Worm (Caenorhabditis elegans): ENCODE measurements around the gene K12H4.3.

Gene K12H4.3

DNA sequence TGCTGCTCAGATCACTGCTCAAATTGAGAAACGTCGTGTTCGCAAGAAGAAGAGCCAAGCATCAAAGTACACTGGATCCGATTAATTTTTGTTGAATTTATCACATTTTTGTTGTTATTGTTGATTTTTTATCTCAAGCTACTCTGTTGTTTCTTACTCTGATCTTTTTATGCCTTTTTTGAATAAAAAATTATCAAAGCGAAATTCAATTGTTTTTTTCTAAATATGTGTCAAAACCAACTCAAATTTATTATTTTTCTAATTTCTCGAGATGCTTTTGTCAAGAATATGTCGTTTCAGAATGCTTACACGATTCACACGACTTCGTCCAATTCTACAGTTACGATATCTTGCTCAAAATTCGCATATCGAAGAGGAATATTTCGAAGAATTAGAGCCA lies 1.6 kb downstream of the K12H4.3 start, which contains the start of gene K12H4.2:
Gene K12H4.2, plus strand, starts transcription at position 301 of the 400 bp plus-strand sequence.
- TF ChIP-seq ama-1 (optimal IDR thresholded peaks at IDR 0.05) = no peak
- no peak for TF ChIP-seq ets-7 (tag; optimal IDR thresholded peaks at IDR 0.05)
- TF ChIP-seq F13C5.2 (tag; optimal IDR thresholded peaks at IDR 0.05) = no peak
- TF ChIP-seq B0310.2 (tag; optimal IDR thresholded peaks at IDR 0.05) = no peak
- no peak for TF ChIP-seq sea-1 (GFP tag; conservative IDR thresholded peaks at IDR 0.05)
- TF ChIP-seq hnd-1 (tag; optimal IDR thresholded peaks at IDR 0.05) = no peak
- no peak for TF ChIP-seq pes-1 (GFP tag; IDR thresholded peaks at IDR 0.05)
- TF ChIP-seq hmg-4 (GFP tag; optimal IDR thresholded peaks at IDR 0.05) = no peak

DNA sequence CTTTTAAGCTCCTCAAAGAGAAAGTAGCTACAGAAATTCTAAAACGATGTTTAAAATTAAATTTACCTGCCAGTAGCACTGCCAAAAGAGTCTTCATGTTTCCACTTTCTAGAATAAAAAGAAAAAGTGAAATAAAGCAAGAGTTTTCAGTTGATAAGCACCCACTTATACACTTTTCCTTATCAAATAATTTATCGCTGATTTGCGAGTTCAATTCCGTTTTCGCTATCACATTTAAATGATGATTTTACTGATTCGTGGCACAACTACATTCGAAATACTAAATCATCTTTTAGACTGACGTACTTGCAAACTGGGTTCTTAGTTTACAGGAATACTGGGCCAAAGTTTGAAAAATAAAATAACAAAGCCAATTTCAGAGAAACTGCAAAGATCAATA lies 5.1 kb downstream of the K12H4.3 start, which contains the start of gene K12H4.7:
Gene K12H4.7, minus strand, starts transcription at position 138 of the 400 bp plus-strand sequence.
- TF ChIP-seq hmbx-1 (tag; optimal IDR thresholded peaks at IDR 0.05) (no peak), aly-1 (tag; optimal IDR thresholded peaks at IDR 0.05) (no peak), tra-4 (tag; optimal IDR thresholded peaks at IDR 0.05) (no peak), ceh-36 (tag; optimal IDR thresholded peaks at IDR 0.05) (no peak), ceh-13 (GFP tag; optimal IDR thresholded peaks at IDR 0.05) (no peak)

DNA sequence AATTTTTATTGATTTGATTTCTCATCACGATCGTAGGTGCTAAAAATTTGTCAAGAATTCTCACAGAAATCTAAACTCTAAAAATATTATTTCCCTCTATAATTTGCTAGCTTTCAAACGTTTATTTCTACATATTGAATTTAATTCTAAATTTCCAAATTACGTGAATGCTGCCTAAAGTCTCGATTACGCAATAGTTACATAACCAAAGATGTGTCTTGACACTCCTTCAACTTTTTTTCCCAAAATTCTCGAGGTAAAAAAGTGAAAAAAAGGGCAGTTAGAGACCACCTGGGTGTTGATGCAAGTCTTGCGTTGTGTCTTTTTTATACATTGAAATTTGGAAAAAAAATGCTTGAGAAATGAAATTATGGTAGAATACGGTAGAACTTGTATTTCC lies 6.0 kb downstream of the K12H4.3 start:
- TF ChIP-seq scrt-1 (GFP tag; IDR thresholded peaks at IDR 0.05) (no peak), ceh-36 (tag; optimal IDR thresholded peaks at IDR 0.05) (no peak), hmbx-1 (tag; optimal IDR thresholded peaks at IDR 0.05) (no peak), tra-4 (tag; optimal IDR thresholded peaks at IDR 0.05) (no peak), ceh-13 (GFP tag; optimal IDR thresholded peaks at IDR 0.05) (no peak), aly-1 (tag; optimal IDR thresholded peaks at IDR 0.05) (no peak), hmg-4 (GFP tag; optimal IDR thresholded peaks at IDR 0.05) (no peak), flt-1 (GFP tag; IDR thresholded peaks at IDR 0.05) (no peak), sea-1 (GFP tag; conservative IDR thresholded peaks at IDR 0.05) (no peak), hnd-1 (tag; optimal IDR thresholded peaks at IDR 0.05) (no peak), ama-1 (optimal IDR thresholded peaks at IDR 0.05) (no peak), tbx-11 (GFP tag; IDR thresholded peaks at IDR 0.05) (no peak), B0310.2 (tag; optimal IDR thresholded peaks at IDR 0.05) (no peak), tbx-37 (GFP tag; conservative IDR thresholded peaks at IDR 0.05) (no peak), F13C5.2 (tag; optimal IDR thresholded peaks at IDR 0.05) (no peak), ets-7 (tag; optimal IDR thresholded peaks at IDR 0.05) (no peak)

DNA sequence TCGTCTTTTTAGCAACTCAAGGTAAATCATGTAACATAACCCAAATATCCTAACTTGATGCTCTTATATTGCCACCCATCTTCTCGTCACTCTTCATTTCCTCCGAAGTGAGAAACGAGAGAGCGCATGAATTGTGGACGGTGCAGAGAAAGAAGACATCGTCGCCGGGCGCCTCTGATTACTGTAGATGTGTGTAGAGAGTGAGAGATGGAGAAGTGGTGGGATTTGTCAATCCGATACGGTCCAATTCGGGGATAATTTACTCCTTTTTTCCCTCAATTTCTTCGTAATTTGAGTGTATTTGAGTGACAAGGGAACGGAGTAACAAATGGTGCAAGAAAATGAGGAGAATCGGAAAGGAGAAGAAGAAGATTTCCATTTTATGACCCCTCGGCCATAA lies 15.3 kb downstream of the K12H4.3 start:
- TF ChIP-seq tbx-37 (GFP tag; conservative IDR thresholded peaks at IDR 0.05) (no peak), sea-1 (GFP tag; conservative IDR thresholded peaks at IDR 0.05) (no peak), ceh-36 (tag; optimal IDR thresholded peaks at IDR 0.05) (no peak), flt-1 (GFP tag; IDR thresholded peaks at IDR 0.05) (no peak), ets-7 (tag; optimal IDR thresholded peaks at IDR 0.05) (no peak), F13C5.2 (tag; optimal IDR thresholded peaks at IDR 0.05) (no peak), ama-1 (optimal IDR thresholded peaks at IDR 0.05) (no peak), hmbx-1 (tag; optimal IDR thresholded peaks at IDR 0.05) (no peak), hnd-1 (tag; optimal IDR thresholded peaks at IDR 0.05) (no peak), aly-1 (tag; optimal IDR thresholded peaks at IDR 0.05) (no peak), B0310.2 (tag; optimal IDR thresholded peaks at IDR 0.05) (no peak), scrt-1 (GFP tag; IDR thresholded peaks at IDR 0.05) (no peak), ceh-13 (GFP tag; optimal IDR thresholded peaks at IDR 0.05) (no peak), pes-1 (GFP tag; IDR thresholded peaks at IDR 0.05) (no peak), tbx-11 (GFP tag; IDR thresholded peaks at IDR 0.05) (no peak), hmg-4 (GFP tag; optimal IDR thresholded peaks at IDR 0.05) (no peak), tra-4 (tag; optimal IDR thresholded peaks at IDR 0.05) (no peak)

DNA sequence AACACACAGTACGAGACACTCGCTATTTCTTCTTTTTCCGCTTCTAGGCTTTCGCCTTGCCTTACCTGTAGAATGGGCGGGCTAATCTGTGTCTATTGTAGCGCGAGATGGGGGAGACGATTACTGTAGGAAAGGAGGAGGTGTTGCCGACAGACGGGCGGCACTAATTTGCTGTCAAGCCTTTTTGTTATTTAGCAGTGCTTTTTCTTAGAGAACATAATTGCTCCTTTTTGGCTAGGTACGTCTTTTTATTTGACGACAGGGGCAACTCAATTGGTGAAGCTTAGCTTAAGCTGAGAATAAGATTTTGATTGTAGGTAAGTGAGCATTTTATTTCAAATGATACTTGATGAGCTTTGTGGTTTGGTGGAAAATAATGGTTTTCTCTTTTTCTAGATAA lies 17.8 kb downstream of the K12H4.3 start:
- no peak for TF ChIP-seq tra-4 (tag; optimal IDR thresholded peaks at IDR 0.05)
- TF ChIP-seq tbx-11 (GFP tag; IDR thresholded peaks at IDR 0.05) = no peak
- no peak for TF ChIP-seq aly-1 (tag; optimal IDR thresholded peaks at IDR 0.05)
- TF ChIP-seq ets-7 (tag; optimal IDR thresholded peaks at IDR 0.05) = no peak
- TF ChIP-seq ama-1 (optimal IDR thresholded peaks at IDR 0.05) = no peak
- no peak for TF ChIP-seq pes-1 (GFP tag; IDR thresholded peaks at IDR 0.05)
- no peak for TF ChIP-seq sea-1 (GFP tag; conservative IDR thresholded peaks at IDR 0.05)
- TF ChIP-seq hmg-4 (GFP tag; optimal IDR thresholded peaks at IDR 0.05) = no peak
- TF ChIP-seq ceh-36 (tag; optimal IDR thresholded peaks at IDR 0.05) = no peak
- no peak for TF ChIP-seq hmbx-1 (tag; optimal IDR thresholded peaks at IDR 0.05)
- TF ChIP-seq tbx-37 (GFP tag; conservative IDR thresholded peaks at IDR 0.05) = no peak
- TF ChIP-seq F13C5.2 (tag; optimal IDR thresholded peaks at IDR 0.05) = no peak
- TF ChIP-seq flt-1 (GFP tag; IDR thresholded peaks at IDR 0.05) = no peak
- TF ChIP-seq hnd-1 (tag; optimal IDR thresholded peaks at IDR 0.05) = no peak
- TF ChIP-seq B0310.2 (tag; optimal IDR thresholded peaks at IDR 0.05) = no peak
- TF ChIP-seq scrt-1 (GFP tag; IDR thresholded peaks at IDR 0.05) = no peak
- TF ChIP-seq ceh-13 (GFP tag; optimal IDR thresholded peaks at IDR 0.05) = no peak

DNA sequence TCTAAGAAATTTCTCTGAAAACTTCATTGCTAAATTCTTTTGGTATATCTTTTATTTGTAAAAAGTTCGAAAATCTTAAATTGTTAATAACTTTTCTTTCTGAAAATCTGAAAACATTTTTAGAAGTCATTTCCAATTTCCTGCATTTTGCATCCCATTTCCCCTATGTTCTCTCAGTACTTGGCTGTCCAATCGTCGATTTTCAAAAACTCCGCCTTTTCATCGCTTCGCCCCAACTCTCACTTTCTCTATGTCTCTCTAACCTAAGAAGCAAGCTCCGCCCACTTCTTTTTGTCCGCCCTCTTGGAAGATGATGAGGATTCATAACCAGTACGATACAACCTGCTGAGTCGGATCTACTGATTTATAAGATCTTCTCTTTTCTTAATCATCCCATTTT lies 19.3 kb downstream of the K12H4.3 start:
- TF ChIP-seq hmg-4 (GFP tag; optimal IDR thresholded peaks at IDR 0.05) (no peak), tbx-37 (GFP tag; conservative IDR thresholded peaks at IDR 0.05) (no peak), hnd-1 (tag; optimal IDR thresholded peaks at IDR 0.05) (no peak), tbx-11 (GFP tag; IDR thresholded peaks at IDR 0.05) (no peak), ama-1 (optimal IDR thresholded peaks at IDR 0.05) (no peak), aly-1 (tag; optimal IDR thresholded peaks at IDR 0.05) (no peak), flt-1 (GFP tag; IDR thresholded peaks at IDR 0.05) (no peak), B0310.2 (tag; optimal IDR thresholded peaks at IDR 0.05) (no peak), tra-4 (tag; optimal IDR thresholded peaks at IDR 0.05) (no peak), pes-1 (GFP tag; IDR thresholded peaks at IDR 0.05) (no peak), scrt-1 (GFP tag; IDR thresholded peaks at IDR 0.05) (no peak)

DNA sequence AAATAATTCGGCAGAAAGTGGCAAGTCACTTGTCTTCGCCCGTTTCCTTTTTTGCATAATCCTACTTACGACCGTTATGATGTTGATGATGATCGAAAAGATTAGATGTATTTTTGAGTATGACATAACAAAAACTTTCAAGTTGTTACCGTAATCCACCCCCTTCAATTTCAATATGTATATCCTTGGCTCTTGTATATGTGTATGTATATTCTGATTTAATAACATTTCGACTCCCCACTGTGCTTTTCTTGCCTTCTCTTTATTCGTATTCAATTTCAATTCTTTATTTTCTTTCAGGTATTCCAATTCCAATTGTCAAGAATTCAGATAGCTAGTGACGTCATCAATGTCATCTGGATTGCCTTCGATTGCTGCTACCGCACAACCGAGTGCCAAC lies 21.2 kb downstream of the K12H4.3 start, which contains the start of gene pros-1:
Gene pros-1, plus strand, starts transcription at position 301 of the 400 bp plus-strand sequence.
- TF ChIP-seq ceh-13 (GFP tag; optimal IDR thresholded peaks at IDR 0.05) (no peak), hmbx-1 (tag; optimal IDR thresholded peaks at IDR 0.05) (no peak), flt-1 (GFP tag; IDR thresholded peaks at IDR 0.05) (no peak), ets-7 (tag; optimal IDR thresholded peaks at IDR 0.05) (no peak), tbx-11 (GFP tag; IDR thresholded peaks at IDR 0.05) (no peak), scrt-1 (GFP tag; IDR thresholded peaks at IDR 0.05) (no peak), ama-1 (optimal IDR thresholded peaks at IDR 0.05) (no peak), sea-1 (GFP tag; conservative IDR thresholded peaks at IDR 0.05) (no peak)

Data from whole organism, early embryonic.